Fruit fly (Drosophila melanogaster): ENCODE results near the gene sick.

dm6 chr2L:19907784-19908183, 111.6 kb downstream of the sick start:
- TF ChIP-seq psq (optimal IDR thresholded peaks at IDR 0.05) (no peak), usp (GFP tag; optimal IDR thresholded peaks at IDR 0.05) (no peak)

Measured in whole organism.